Fruit fly (Drosophila melanogaster): ENCODE data around the gene CG3815.

CG3815 gene

DNA sequence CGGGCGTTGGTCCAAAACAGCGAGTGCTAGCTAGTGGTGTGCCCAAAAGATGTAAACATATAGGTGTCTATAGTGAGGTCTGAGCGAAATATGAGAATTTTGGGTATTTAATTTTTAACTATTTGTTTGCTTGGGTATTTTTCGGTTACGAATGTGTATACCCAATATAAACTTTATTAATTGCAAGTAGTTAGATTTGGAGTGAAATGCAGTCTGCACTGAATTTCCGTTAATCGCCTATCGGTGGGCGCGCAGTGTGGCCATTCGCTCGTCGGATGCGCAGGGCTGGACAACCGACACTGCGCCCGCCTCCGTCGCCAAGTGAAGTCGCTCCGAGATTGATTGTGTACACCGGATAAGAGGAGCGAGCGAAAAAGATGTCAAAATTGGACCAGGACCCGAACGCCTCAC is at the start of gene CG3815, which contains the start of gene CG15891:
CG3815 (plus strand) TSS at position 261 of the 411 bp plus-strand sequence.
CG15891 (minus strand) TSS at position 217 of the 411 bp plus-strand sequence.
- TF ChIP-seq Myc (optimal IDR thresholded peaks at IDR 0.05) (no peak), psq (optimal IDR thresholded peaks at IDR 0.05) (no peak), h (optimal IDR thresholded peaks at IDR 0.05) (no peak), ttk (optimal IDR thresholded peaks at IDR 0.05) (no peak), insv (optimal IDR thresholded peaks at IDR 0.05) (no peak), Sin3A (optimal IDR thresholded peaks at IDR 0.05) (no peak)

DNA sequence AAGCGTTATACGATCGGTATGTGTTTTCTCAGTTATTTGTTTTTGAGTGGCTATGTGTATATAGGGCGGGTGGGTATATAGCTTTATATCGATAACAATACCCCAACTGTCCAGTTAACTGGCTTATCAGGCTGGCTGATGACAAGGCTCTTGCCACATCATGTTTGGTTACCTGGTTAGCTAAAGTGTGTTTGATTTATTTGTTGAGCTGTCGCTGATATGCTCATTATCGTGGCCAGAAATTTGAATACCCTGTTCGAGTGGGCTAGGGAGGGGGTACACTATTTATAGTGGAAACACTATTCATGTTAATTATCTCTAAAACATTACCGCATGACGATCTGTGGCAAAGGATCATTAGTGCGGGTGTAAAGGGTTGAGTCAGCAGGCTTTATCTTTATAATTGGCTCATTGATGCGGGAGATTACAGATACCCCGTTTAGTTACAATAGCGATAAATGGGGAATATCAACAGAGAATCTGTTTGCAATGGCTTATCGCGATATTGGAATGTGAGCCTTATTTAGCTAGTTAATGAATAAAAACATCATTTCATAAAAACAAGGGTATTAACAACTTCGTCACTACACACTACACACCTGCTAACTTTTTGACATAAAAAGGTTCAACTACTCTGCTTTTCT is 42.2 kb upstream of the CG3815 start:
- TF ChIP-seq ttk (optimal IDR thresholded peaks at IDR 0.05) (no peak), psq (optimal IDR thresholded peaks at IDR 0.05) (no peak), h (optimal IDR thresholded peaks at IDR 0.05) (no peak), insv (optimal IDR thresholded peaks at IDR 0.05) (no peak), Myc (optimal IDR thresholded peaks at IDR 0.05) (no peak), Sin3A (optimal IDR thresholded peaks at IDR 0.05) (no peak)

DNA sequence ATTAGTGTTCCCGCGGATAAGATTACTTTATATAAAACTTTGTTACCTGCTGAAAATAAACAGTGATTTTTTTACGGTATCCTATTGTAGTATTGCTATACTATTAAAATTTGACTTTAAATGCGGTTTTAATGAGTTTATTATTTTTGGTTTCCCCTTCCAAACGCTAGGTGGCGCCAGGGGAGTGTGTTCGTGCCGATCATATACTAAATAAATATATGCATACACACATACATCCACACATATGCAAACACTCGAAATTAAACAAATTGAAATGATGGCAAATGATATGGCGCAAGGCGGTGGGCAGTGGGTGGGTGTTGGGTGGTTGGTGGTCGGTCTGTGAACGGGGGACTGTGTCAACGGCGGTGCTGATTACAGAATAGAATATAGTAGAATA is 41.5 kb upstream of the CG3815 start:
- TF ChIP-seq h (optimal IDR thresholded peaks at IDR 0.05) (no peak), psq (optimal IDR thresholded peaks at IDR 0.05) (no peak), Myc (optimal IDR thresholded peaks at IDR 0.05) (no peak), Sin3A (optimal IDR thresholded peaks at IDR 0.05) (no peak), ttk (optimal IDR thresholded peaks at IDR 0.05) (no peak), insv (optimal IDR thresholded peaks at IDR 0.05) (no peak)

DNA sequence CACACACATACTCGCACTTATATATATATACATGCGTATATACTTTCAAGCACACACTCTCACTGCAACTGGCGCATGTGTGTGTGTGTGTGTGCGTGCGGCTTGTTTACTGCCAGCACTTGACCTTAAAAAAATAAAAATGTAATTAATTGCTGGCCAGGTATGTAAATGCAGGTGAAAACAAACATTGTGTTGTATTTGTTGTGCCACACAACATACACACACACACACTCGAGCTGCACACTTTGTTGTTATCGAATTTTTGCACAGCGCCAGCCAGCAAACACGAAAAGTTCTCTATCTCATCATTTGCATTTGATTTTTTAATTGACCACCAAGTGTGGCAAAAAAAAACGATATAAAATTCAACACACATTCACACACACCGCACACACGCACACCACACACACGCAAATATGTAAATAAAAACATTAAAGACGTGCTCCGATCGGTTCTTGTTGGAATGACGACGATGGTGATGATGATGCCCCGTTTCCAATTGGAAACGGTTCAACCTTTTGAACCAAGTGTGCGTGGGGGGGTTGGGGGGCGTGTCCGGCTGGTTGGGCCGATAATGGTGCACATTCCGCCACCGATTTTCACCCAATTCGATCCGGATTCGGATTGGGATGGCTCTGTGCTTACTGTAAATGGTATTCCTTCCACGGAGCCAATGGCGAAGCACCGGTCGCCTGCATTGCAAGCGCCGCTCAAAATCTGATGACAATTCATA is 40.4 kb upstream of the CG3815 start:
- TF ChIP-seq psq (optimal IDR thresholded peaks at IDR 0.05) (no peak), insv (optimal IDR thresholded peaks at IDR 0.05) (no peak), Sin3A (optimal IDR thresholded peaks at IDR 0.05) (no peak), h (optimal IDR thresholded peaks at IDR 0.05) (no peak), ttk (optimal IDR thresholded peaks at IDR 0.05) (no peak), Myc (optimal IDR thresholded peaks at IDR 0.05) (no peak)

DNA sequence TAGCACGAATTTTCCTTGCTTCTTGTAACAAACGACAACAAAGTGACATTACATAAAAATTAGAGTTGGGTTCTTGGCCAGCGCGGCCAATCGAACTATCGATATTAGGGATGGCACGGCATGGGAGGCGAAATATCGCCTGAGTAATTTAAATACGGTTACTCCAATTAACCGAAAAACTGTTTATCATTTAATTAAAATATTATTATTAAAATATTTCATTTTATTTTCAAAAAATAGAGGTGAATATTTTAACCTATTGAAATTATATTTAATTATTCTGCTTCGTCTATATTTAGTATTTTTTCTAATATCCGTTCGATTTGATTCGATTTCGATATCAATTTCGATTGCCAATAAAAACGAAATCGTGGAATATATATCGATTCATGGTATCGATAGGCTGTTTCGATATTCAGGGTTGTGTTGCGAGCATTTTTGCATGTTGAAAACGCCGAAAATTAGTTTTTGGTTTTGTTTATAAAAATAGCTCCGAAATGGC is 39.7 kb upstream of the CG3815 start, which contains the start of the genes Rbcn-3A and Spx:
Rbcn-3A (minus strand) TSS at position 74 of the 502 bp plus-strand sequence.
Spx (plus strand) TSS at position 409 of the 502 bp plus-strand sequence.
- TF ChIP-seq h (optimal IDR thresholded peaks at IDR 0.05) (no peak), ttk (optimal IDR thresholded peaks at IDR 0.05) (no peak)

DNA sequence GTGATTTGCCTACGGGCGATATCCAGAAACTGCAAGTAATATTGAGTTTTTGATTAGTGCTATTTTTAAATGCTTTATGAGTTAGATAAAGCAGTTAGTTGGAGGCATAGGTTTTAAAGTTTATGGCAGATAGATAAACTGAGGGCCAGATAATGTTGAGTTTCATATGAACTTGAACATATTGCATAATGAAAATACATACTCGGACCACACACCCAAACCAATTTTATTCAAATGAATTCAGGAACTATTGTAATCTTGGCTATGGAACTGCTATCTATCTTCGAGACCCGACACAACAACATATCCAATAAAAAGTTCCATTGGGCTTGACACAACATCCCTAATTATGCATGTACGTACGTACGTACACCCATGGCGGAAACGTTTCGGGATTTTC is 35.5 kb upstream of the CG3815 start:
- no peak for TF ChIP-seq insv (optimal IDR thresholded peaks at IDR 0.05)
- TF ChIP-seq Sin3A (optimal IDR thresholded peaks at IDR 0.05), result no peak
- no peak for TF ChIP-seq ttk (optimal IDR thresholded peaks at IDR 0.05)
- TF ChIP-seq psq (optimal IDR thresholded peaks at IDR 0.05), result no peak
- TF ChIP-seq Myc (optimal IDR thresholded peaks at IDR 0.05), result no peak
- TF ChIP-seq h (optimal IDR thresholded peaks at IDR 0.05), result no peak

DNA sequence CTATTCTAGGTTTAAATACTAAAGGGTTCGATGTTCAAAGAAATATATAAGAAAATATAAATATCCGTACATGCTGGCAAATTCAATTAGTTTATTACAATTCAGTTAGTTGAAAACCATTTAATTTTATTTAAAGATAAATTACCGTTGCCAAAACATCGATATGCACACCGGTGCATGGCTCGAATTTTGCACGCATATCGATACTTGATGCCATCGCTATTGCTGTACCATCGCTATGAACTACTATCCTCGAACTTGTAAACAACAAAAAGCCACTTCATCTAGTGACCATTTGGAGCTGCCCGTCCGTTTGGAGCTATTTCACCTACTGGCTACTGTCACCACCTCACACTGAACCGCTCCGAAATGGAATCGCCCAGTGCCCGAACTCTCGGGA is 34.3 kb upstream of the CG3815 start, which contains the start of gene Josd:
Josd (plus strand) TSS at position 270 of the 400 bp plus-strand sequence.
- TF ChIP-seq insv (optimal IDR thresholded peaks at IDR 0.05), result no peak
- no peak for TF ChIP-seq h (optimal IDR thresholded peaks at IDR 0.05)
- no peak for TF ChIP-seq psq (optimal IDR thresholded peaks at IDR 0.05)
- TF ChIP-seq Myc (optimal IDR thresholded peaks at IDR 0.05), result no peak
- TF ChIP-seq Sin3A (optimal IDR thresholded peaks at IDR 0.05), result no peak
- no peak for TF ChIP-seq ttk (optimal IDR thresholded peaks at IDR 0.05)

DNA sequence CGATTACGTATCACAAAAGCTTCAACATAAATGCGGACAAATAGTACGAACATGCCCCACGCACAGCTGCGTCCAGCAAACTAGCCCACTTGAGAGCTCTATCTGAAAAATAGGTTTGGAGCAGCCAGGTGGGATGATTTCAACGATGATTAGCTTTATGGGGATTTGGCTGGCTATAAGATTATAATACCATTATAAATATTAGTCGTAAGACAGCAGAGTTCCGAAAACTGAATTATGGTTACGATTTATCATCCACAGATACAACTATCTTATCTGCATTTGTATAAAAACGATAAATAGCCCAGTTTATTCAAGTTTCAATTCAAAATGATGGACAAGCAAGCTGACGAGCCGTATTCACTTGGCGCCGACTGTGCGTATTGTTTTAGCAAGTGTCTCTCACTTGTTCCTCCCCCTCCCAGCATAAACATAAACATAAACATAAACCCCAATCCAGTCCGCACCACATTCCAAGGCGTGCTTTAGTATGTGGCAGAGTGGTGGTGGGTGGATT is 31.5 kb upstream of the CG3815 start:
- TF ChIP-seq psq (optimal IDR thresholded peaks at IDR 0.05), result no peak
- TF ChIP-seq h (optimal IDR thresholded peaks at IDR 0.05), result no peak
- TF ChIP-seq insv (optimal IDR thresholded peaks at IDR 0.05), result no peak
- no peak for TF ChIP-seq Myc (optimal IDR thresholded peaks at IDR 0.05)
- TF ChIP-seq Sin3A (optimal IDR thresholded peaks at IDR 0.05), result no peak
- TF ChIP-seq ttk (optimal IDR thresholded peaks at IDR 0.05), result no peak

DNA sequence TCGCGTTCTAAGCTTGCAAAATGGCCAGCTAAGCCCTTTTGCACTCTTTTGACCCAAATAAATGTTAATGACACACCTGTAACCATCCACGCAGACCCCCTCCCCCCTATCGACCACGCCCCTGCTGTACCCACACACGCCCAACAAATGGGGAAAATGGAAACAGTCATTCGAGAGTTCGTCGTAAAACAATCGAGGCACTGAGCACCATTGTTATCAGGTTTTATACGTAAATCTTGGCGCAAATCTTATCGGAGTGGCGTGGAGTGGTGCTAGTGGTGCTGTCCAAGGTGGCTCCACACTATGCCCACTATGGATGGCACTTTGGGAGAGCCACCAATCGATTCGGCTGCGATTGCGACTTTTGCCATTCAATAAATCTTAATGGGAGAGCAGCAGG is 30.7 kb upstream of the CG3815 start:
- TF ChIP-seq insv (optimal IDR thresholded peaks at IDR 0.05) (no peak), ttk (optimal IDR thresholded peaks at IDR 0.05) (no peak), Sin3A (optimal IDR thresholded peaks at IDR 0.05) (no peak), Myc (optimal IDR thresholded peaks at IDR 0.05) (no peak), h (optimal IDR thresholded peaks at IDR 0.05) (no peak), psq (optimal IDR thresholded peaks at IDR 0.05) (no peak)

DNA sequence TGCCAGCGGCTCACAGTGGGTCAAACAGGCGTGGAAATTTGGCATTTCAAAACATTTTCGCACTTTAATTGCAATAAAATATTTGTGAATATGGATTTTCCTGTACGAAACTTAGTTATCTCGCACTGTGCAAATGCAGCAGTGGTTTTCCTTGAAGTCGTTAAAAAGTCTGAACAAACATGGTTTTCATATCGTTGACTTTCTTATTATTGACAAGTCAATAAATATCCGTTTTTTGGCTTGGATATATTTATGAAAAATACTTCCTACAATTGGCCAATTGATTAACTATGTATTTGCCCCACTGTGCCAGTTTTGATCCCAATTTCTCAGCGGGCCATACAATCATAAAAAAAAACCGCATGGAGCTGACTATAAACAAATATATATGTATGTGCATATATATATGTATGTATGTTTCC is 29.7 kb upstream of the CG3815 start:
- no peak for TF ChIP-seq psq (optimal IDR thresholded peaks at IDR 0.05)
- no peak for TF ChIP-seq ttk (optimal IDR thresholded peaks at IDR 0.05)
- no peak for TF ChIP-seq Myc (optimal IDR thresholded peaks at IDR 0.05)

DNA sequence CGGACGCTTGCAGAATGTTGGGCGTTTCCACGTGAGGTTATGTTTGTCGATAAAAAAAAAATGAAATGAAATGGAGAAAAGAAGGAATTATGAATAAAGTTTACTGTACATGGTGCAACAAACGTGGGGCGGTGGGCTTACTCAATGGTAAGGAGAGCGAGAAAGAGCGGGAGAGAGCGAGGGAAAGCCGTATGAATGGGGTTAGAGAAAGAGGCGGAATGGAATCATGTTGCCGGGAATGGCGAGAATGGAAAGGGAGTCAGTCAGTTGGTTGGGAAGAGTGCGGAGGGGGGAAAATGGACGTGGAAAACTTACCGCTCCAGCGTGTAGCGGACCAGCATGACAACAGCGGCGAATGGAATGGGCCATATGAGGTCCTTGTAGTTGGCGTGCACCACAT is 29.1 kb upstream of the CG3815 start:
- TF ChIP-seq ttk (optimal IDR thresholded peaks at IDR 0.05) (peak; percentile 51), insv (optimal IDR thresholded peaks at IDR 0.05) (no peak)

DNA sequence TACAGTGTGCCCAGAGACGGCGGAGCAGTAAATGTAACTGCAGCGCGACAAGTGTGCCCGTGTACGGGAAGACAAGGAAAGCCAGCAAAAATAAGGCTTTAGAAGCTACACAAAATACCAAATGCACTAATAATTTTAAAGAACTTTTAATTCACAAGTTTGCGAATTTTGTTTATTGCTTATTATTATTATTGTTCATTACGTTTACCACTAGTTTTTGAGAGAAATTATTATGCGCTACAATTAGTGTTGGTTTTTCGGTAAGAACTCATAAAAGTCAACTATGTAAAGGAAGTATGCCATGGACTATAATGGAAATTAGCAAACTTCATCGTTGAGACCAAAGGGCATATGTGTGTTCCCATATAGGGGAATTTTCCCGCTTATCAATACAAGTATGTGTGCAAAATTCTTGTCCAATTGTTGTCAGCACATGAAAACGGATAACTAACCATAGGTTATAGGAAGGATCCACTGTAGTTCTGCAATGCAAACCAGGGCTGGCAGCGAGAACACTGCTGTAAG is 27.9 kb upstream of the CG3815 start, which contains the start of gene schlank:
schlank (minus strand) TSS at position 42 of the 525 bp plus-strand sequence.
- TF ChIP-seq insv (optimal IDR thresholded peaks at IDR 0.05), result no peak
- TF ChIP-seq h (optimal IDR thresholded peaks at IDR 0.05), result no peak
- no peak for TF ChIP-seq Myc (optimal IDR thresholded peaks at IDR 0.05)
- no peak for TF ChIP-seq ttk (optimal IDR thresholded peaks at IDR 0.05)
- no peak for TF ChIP-seq Sin3A (optimal IDR thresholded peaks at IDR 0.05)
- no peak for TF ChIP-seq psq (optimal IDR thresholded peaks at IDR 0.05)
